Fruit fly (Drosophila melanogaster): ENCODE results near the gene Lam.

Lam gene

dm6 chr2L:5593839-5594238, 51.6 kb downstream of the Lam start:
- TF ChIP-seq CG13204 (GFP tag; optimal IDR thresholded peaks at IDR 0.05) (no peak), CG34367 (tag; optimal IDR thresholded peaks at IDR 0.05) (no peak), CG8301 (tag; optimal IDR thresholded peaks at IDR 0.05) (no peak), CG12605 (GFP tag; IDR thresholded peaks at IDR 0.05) (no peak)

Measured in whole organism, pupa.